Fruit fly (Drosophila melanogaster) whole organism, embryonic: ENCODE measurements around the gene Tig.

ENCODE experiments used
- Abd-B ChIP-seq: fragments of 200-800 bp; sonication (Bioruptor generic); optimal IDR thresholded peaks from 2 replicates; lab custom pipeline; 2018; ENCODE audit warnings: missing biosample characterization, mild to moderate bottlenecking, missing genetic modification characterization, moderate library complexity
- BEAF-32 ChIP-seq: fragments of 200-800 bp; sonication (Bioruptor generic); optimal IDR thresholded peaks from 3 replicates; lab custom pipeline; 2017; ENCODE audit warnings: missing biosample characterization, missing genetic modification characterization, mild to moderate bottlenecking, moderate library complexity, missing genetic modification reagents
- CG10274 ChIP-seq: fragments of 200-800 bp; sonication (Bioruptor generic); optimal IDR thresholded peaks from 3 replicates; lab custom pipeline; 2017; ENCODE audit warnings: missing biosample characterization, mild to moderate bottlenecking, missing genetic modification characterization
- CG10565 ChIP-seq: fragments of 200-800 bp; sonication (Bioruptor generic); optimal IDR thresholded peaks from 3 replicates; lab custom pipeline; 2016; ENCODE audit warnings: missing biosample characterization, mild to moderate bottlenecking, missing genetic modification characterization
- CG11456 ChIP-seq: fragments of 200-800 bp; sonication (Bioruptor generic); IDR thresholded peaks from 3 replicates; pipeline ENCODE4 v1.3.6; 2022; ENCODE audit warnings: missing biosample characterization, missing genetic modification characterization
- CG12659 ChIP-seq: fragments of 200-800 bp; sonication (Bioruptor generic); optimal IDR thresholded peaks from 3 replicates; lab custom pipeline; 2017; ENCODE audit warnings: mild to moderate bottlenecking, missing biosample characterization, missing genetic modification reagents, missing genetic modification characterization
- CG17361 ChIP-seq: fragments of 200-800 bp; sonication (Bioruptor generic); IDR thresholded peaks from 3 replicates; pipeline ENCODE4 v1.3.6; 2022; ENCODE audit warnings: missing biosample characterization, missing genetic modification characterization
- CG2678 ChIP-seq: fragments of 200-800 bp; sonication (Bioruptor generic); optimal IDR thresholded peaks from 3 replicates; lab custom pipeline; 2019; ENCODE audit warnings: missing biosample characterization, mild to moderate bottlenecking, missing genetic modification characterization, moderate library complexity
- CG6683 ChIP-seq: fragments of 200-800 bp; sonication (Bioruptor generic); optimal IDR thresholded peaks from 2 replicates; lab custom pipeline; 2017; ENCODE audit warnings: missing biosample characterization, mild to moderate bottlenecking, missing genetic modification characterization, missing genetic modification reagents
- CG8089 ChIP-seq: fragments of 200-800 bp; sonication (Bioruptor generic); optimal IDR thresholded peaks from 3 replicates; lab custom pipeline; 2016; ENCODE audit warnings: missing biosample characterization, missing genetic modification characterization
- CG9215 ChIP-seq: fragments of 200-800 bp; sonication (Bioruptor generic); IDR thresholded peaks from 2 replicates; pipeline ENCODE4 v1.3.6; 2022; ENCODE audit warnings: missing biosample characterization, missing genetic modification characterization
- CTCF ChIP-seq: fragments of 200-800 bp; sonication (Bioruptor generic); optimal IDR thresholded peaks from 2 replicates; lab custom pipeline; 2017; ENCODE audit warnings: missing biosample characterization, mild to moderate bottlenecking, missing genetic modification characterization, moderate library complexity
- Chrac-16 ChIP-seq: fragments of 200-800 bp; sonication (Bioruptor generic); optimal IDR thresholded peaks from 3 replicates; lab custom pipeline; 2016; ENCODE audit warnings: missing biosample characterization, missing genetic modification characterization
- Dek ChIP-seq: fragments of 200-800 bp; sonication (Bioruptor generic); optimal IDR thresholded peaks from 3 replicates; lab custom pipeline; 2019; ENCODE audit warnings: missing biosample characterization, mild to moderate bottlenecking, missing genetic modification characterization, moderate library complexity
- E2f1 ChIP-seq: fragments of 200-800 bp; sonication (Bioruptor generic); IDR thresholded peaks from 2 replicates; pipeline ENCODE4 v1.3.6; 2022; ENCODE audit warnings: missing biosample characterization, missing genetic modification characterization
- Fer1 ChIP-seq: fragments of 200-800 bp; sonication (Bioruptor generic); optimal IDR thresholded peaks from 2 replicates; lab custom pipeline; 2017; ENCODE audit warnings: missing biosample characterization, mild to moderate bottlenecking, missing genetic modification characterization
- HLH54F ChIP-seq: fragments of 200-800 bp; sonication (Bioruptor generic); optimal IDR thresholded peaks from 3 replicates; lab custom pipeline; 2016; ENCODE audit warnings: missing biosample characterization, missing genetic modification characterization
- Jarid2 ChIP-seq: fragments of 200-800 bp; sonication (Bioruptor generic); optimal IDR thresholded peaks from 3 replicates; lab custom pipeline; 2017; ENCODE audit warnings: mild to moderate bottlenecking, missing biosample characterization, missing genetic modification reagents, missing genetic modification characterization
- MTF-1 ChIP-seq: fragments of 200-800 bp; sonication (Bioruptor generic); optimal IDR thresholded peaks from 2 replicates; lab custom pipeline; 2018; ENCODE audit warnings: missing biosample characterization, mild to moderate bottlenecking, missing genetic modification characterization, borderline replicate concordance
- Meics ChIP-seq: fragments of 200-800 bp; sonication (Bioruptor generic); optimal IDR thresholded peaks from 2 replicates; lab custom pipeline; 2017; ENCODE audit warnings: missing biosample characterization, mild to moderate bottlenecking, missing genetic modification characterization
- Myb ChIP-seq: fragments of 200-800 bp; sonication (Bioruptor generic); optimal IDR thresholded peaks from 2 replicates; lab custom pipeline; 2016; ENCODE audit warnings: missing biosample characterization, missing genetic modification characterization
- NFAT ChIP-seq: fragments of 200-800 bp; sonication (Bioruptor generic); IDR thresholded peaks from 2 replicates; pipeline ENCODE4 v1.3.6; 2022; ENCODE audit warnings: missing biosample characterization, missing genetic modification characterization
- Pdp1 ChIP-seq, 2 experiments: fragments of 200-800 bp; sonication (Bioruptor generic); optimal IDR thresholded peaks; 3 replicates each; lab custom pipeline; 2016; ENCODE audit warnings: missing biosample characterization in 2 of 2, missing genetic modification characterization in 2 of 2, mild to moderate bottlenecking in 1 of 2, moderate library complexity in 1 of 2
- Sry-δ ChIP-seq: fragments of 200-800 bp; sonication (Bioruptor generic); optimal IDR thresholded peaks from 2 replicates; lab custom pipeline; 2016; ENCODE audit warnings: missing biosample characterization, missing genetic modification characterization
- Vsx1 ChIP-seq: fragments of 200-800 bp; sonication (Bioruptor generic); optimal IDR thresholded peaks from 2 replicates; lab custom pipeline; 2017; ENCODE audit warnings: missing biosample characterization, mild to moderate bottlenecking, missing genetic modification characterization, missing genetic modification reagents
- Xrp1 ChIP-seq: fragments of 200-800 bp; sonication (Bioruptor generic); IDR thresholded peaks from 2 replicates; pipeline ENCODE4 v1.3.6; 2022; ENCODE audit warnings: missing biosample characterization, missing genetic modification characterization
- ac ChIP-seq: fragments of 200-800 bp; sonication (Bioruptor generic); optimal IDR thresholded peaks from 3 replicates; lab custom pipeline; 2017; ENCODE audit warnings: missing biosample characterization, mild to moderate bottlenecking, missing genetic modification characterization
- chif ChIP-seq, 2 experiments: fragments of 200-800 bp; sonication (Bioruptor generic); optimal IDR thresholded peaks; 3 replicates each; lab custom pipeline; 2016; ENCODE audit warnings: missing biosample characterization in 2 of 2, missing genetic modification characterization in 2 of 2
- gce ChIP-seq: fragments of 200-800 bp; sonication (Bioruptor generic); IDR thresholded peaks from 3 replicates; pipeline ENCODE4 v1.3.6; 2022; ENCODE audit warnings: missing biosample characterization, missing genetic modification characterization
- gem ChIP-seq: fragments of 200-800 bp; sonication (Bioruptor generic); optimal IDR thresholded peaks from 2 replicates; lab custom pipeline; 2019; ENCODE audit warnings: missing biosample characterization, mild to moderate bottlenecking, missing genetic modification characterization, moderate library complexity
- gfzf ChIP-seq: fragments of 200-800 bp; sonication (Bioruptor generic); optimal IDR thresholded peaks from 2 replicates; lab custom pipeline; 2016; ENCODE audit warnings: missing biosample characterization, mild to moderate bottlenecking, missing genetic modification characterization, moderate library complexity
- kah ChIP-seq: fragments of 200-800 bp; sonication (Bioruptor generic); optimal IDR thresholded peaks from 2 replicates; lab custom pipeline; 2018; ENCODE audit warnings: missing biosample characterization, mild to moderate bottlenecking, missing genetic modification characterization
- kni ChIP-seq: fragments of 200-800 bp; sonication (Bioruptor generic); optimal IDR thresholded peaks from 3 replicates; lab custom pipeline; 2017; ENCODE audit warnings: mild to moderate bottlenecking, missing biosample characterization, missing genetic modification reagents, missing genetic modification characterization
- lmd ChIP-seq: fragments of 200-800 bp; sonication (Bioruptor generic); IDR thresholded peaks from 2 replicates; pipeline ENCODE4 v1.3.6; 2022; ENCODE audit warnings: missing biosample characterization, missing genetic modification characterization
- mirr ChIP-seq: fragments of 200-800 bp; sonication (Bioruptor generic); optimal IDR thresholded peaks from 3 replicates; lab custom pipeline; 2018; ENCODE audit warnings: missing biosample characterization, mild to moderate bottlenecking, missing genetic modification characterization
- mld ChIP-seq: fragments of 200-800 bp; sonication (Bioruptor generic); IDR thresholded peaks from 3 replicates; pipeline ENCODE4 v1.3.6; 2022; ENCODE audit warnings: missing biosample characterization, missing genetic modification characterization; ENCODE audit not compliant: partially characterized antibody
- pan ChIP-seq, 4 experiments: fragments of >200 bp in 3 of 4; fragments of 200-800 bp in 1 of 4; sonication (Bioruptor generic) in 1 of 4; optimal IDR thresholded peaks in 3 of 4; IDR thresholded peaks in 1 of 4; 2 replicates each; pipeline versions ENCODE4 v1.3.6 to Lab custom; 2017 to 2022; ENCODE audit warnings: missing biosample characterization in 2 of 4, missing genetic modification characterization in 2 of 4, mixed read lengths in 1 of 4
- pum ChIP-seq: fragments of 200-800 bp; sonication (Bioruptor generic); optimal IDR thresholded peaks from 2 replicates; lab custom pipeline; 2016; ENCODE audit warnings: missing biosample characterization, missing genetic modification characterization
- ssp ChIP-seq: fragments of 200-800 bp; sonication (Bioruptor generic); IDR thresholded peaks from 2 replicates; pipeline ENCODE4 v1.3.6; 2022; ENCODE audit warnings: missing biosample characterization, missing genetic modification characterization
- ttk ChIP-seq: fragments of 200-800 bp; sonication (Bioruptor generic); IDR thresholded peaks from 2 replicates; pipeline ENCODE4 v2.1.2; 2022; ENCODE audit warnings: missing biosample characterization, missing genetic modification characterization
- twi ChIP-seq: fragments of 200-800 bp; optimal IDR thresholded peaks from 2 replicates; lab custom pipeline; 2019; ENCODE audit warnings: missing biosample characterization, mild to moderate bottlenecking, missing genetic modification characterization, moderate library complexity
- zfh2 ChIP-seq: fragments of 200-800 bp; sonication (Bioruptor generic); optimal IDR thresholded peaks from 2 replicates; lab custom pipeline; 2016; ENCODE audit warnings: missing biosample characterization, missing genetic modification characterization

Gene Tig

dm6 chr2L:6411089-6411757 lies 11.9 kb downstream of the Tig start, which contains the start of gene DIP-epsilon (continued):
- TF ChIP-seq Jarid2 (GFP tag; lab: Kevin White, UChicago) (peak; percentile 90), twi (tag; lab: Kevin White, UChicago) (peak; percentile 76), gce (GFP tag; lab: Robert Waterston, UW) (no peak), E2f1 (no peak), mirr (GFP tag; lab: Kevin White, UChicago) (peak; percentile 11)

dm6 chr2L:6397149-6397548 lies 26.0 kb downstream of the Tig start, which contains the start of gene CG42369:
Gene CG42369, minus strand, starts transcription at chr2L:6397249.
- TF ChIP-seq CG10565 (GFP tag; lab: Kevin White, UChicago), result no peak
- no peak for TF ChIP-seq Abd-B (GFP tag; lab: Kevin White, UChicago)
- no peak for TF ChIP-seq Xrp1
- no peak for TF ChIP-seq lmd
- TF ChIP-seq Pdp1 (GFP tag; optimal IDR thresholded peaks at IDR 0.05; lab: Kevin White, UChicago), result no peak
- no peak for TF ChIP-seq Fer1 (GFP tag; lab: Kevin White, UChicago)
- TF ChIP-seq pum (GFP tag; lab: Kevin White, UChicago), result no peak
- no peak for TF ChIP-seq zfh2 (GFP tag; lab: Kevin White, UChicago)
- no peak for TF ChIP-seq gfzf
- no peak for TF ChIP-seq CG9215
- no peak for TF ChIP-seq ac (GFP tag; lab: Kevin White, UChicago)
- no peak for TF ChIP-seq pan (optimal IDR thresholded peaks at IDR 0.05; lab: Kevin White, UChicago)
- TF ChIP-seq pan (GFP tag; optimal IDR thresholded peaks at IDR 0.05 in 1 of 2, IDR thresholded peaks at IDR 0.05 in 1 of 2), result no peak
- TF ChIP-seq kni (GFP tag; lab: Kevin White, UChicago), result no peak
- TF ChIP-seq Chrac-16 (GFP tag; lab: Kevin White, UChicago), result no peak
- TF ChIP-seq CG12659, result no peak
- no peak for TF ChIP-seq mld
- TF ChIP-seq CG17361 (GFP tag; lab: Robert Waterston, UW), result no peak
- TF ChIP-seq ttk (GFP tag; lab: Robert Waterston, UW), result no peak
- no peak for TF ChIP-seq Vsx1 (GFP tag; lab: Kevin White, UChicago)

dm6 chr2L:6391469-6391868 lies 31.6 kb downstream of the Tig start:
- no peak for TF ChIP-seq kah (GFP tag; lab: Kevin White, UChicago)
- TF ChIP-seq NFAT, result 0 out of 2 replicates have a peak, but pooled peaks have one; percentile 2
- TF ChIP-seq CTCF (GFP tag; lab: Kevin White, UChicago), result peak; percentile 74

- TF ChIP-seq HLH54F (GFP tag; lab: Kevin White, UChicago) (no peak), CG11456 (GFP tag; lab: Robert Waterston, UW) (no peak), MTF-1 (GFP tag; lab: Kevin White, UChicago) (no peak), CG2678 (tag; lab: Kevin White, UChicago) (no peak), CG8089 (GFP tag; lab: Kevin White, UChicago) (no peak), ssp (GFP tag; lab: Robert Waterston, UW) (no peak), Myb (GFP tag; lab: Kevin White, UChicago) (no peak), CG6683 (GFP tag; lab: Kevin White, UChicago) (no peak), BEAF-32 (GFP tag; lab: Kevin White, UChicago) (no peak), CG10274 (GFP tag; lab: Kevin White, UChicago) (no peak), Meics (GFP tag; lab: Kevin White, UChicago) (no peak), Dek (no peak), gem (no peak), CG17361 (GFP tag; lab: Robert Waterston, UW) (no peak), chif (GFP tag; optimal IDR thresholded peaks at IDR 0.05; lab: Kevin White, UChicago) (no peak), Sry-δ (GFP tag; lab: Kevin White, UChicago) (no peak)
These were observed 36.0 kb downstream of the Tig start for dm6 chr2L:6387068-6387467.
